Worm (Caenorhabditis elegans): ENCODE measurements around the gene egl-27.

egl-27 gene

ce11 chrII:6833781-6834339 lies 948 bp upstream of the egl-27 start:
- no peak for TF ChIP-seq W03F9.2 (tag; optimal IDR thresholded peaks at IDR 0.05)
- no peak for TF ChIP-seq dao-5 (tag; optimal IDR thresholded peaks at IDR 0.05)
- no peak for TF ChIP-seq him-1 (tag; optimal IDR thresholded peaks at IDR 0.05)

DNA sequence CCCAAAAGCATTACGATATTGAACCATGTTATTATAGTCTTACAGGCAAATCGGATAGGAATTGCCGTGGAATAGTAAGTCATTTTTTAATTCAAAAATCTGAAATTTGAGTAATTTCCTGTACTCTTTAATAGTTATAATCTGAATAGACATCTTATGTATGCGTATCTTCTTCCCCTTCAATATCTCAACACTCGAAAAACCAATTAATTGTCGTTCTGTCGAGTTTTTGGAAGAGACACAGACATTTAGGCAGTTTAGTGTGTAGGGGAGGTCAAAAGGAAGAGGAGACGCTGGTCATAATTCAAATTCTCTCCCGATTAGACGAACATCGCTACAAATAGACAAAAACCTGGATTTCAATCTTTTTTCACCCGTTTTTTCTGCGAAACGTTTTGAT lies 692 bp downstream of the egl-27 start:
- TF ChIP-seq dao-5 (tag; optimal IDR thresholded peaks at IDR 0.05) = no peak
- no peak for TF ChIP-seq W03F9.2 (tag; optimal IDR thresholded peaks at IDR 0.05)
- TF ChIP-seq him-1 (tag; optimal IDR thresholded peaks at IDR 0.05) = no peak

DNA sequence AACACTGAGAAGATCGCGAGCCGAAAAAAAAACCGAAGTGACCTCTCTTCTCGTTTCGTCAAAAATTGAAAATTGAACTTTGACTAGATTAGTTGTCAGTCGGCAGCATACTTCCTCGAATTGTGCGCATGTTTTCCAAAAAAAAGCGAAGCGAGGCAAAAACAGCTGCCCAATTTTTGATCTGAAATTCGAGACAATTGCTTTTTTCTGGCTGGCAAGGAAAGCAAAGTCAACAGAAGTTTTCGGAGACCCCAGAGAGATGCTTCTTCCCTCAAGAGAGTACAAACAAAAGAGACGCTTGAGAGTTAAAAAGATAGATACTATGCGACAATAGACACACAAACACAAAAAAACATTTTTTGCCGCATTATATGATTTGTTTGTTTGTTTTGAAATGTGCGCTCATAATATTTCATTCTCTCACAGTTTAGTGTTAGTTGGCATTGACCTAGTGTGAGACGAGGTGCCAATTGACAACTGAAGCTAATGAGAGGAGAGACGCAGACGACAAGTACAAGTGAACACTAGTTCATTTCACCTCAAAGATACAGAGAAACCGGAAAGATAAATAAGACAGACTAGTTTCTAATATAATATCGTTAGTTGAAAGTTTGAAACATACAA lies 1.3 kb downstream of the egl-27 start:
- TF ChIP-seq dao-5 (tag; optimal IDR thresholded peaks at IDR 0.05) = no peak
- no peak for TF ChIP-seq W03F9.2 (tag; optimal IDR thresholded peaks at IDR 0.05)
- TF ChIP-seq him-1 (tag; optimal IDR thresholded peaks at IDR 0.05) = no peak

DNA sequence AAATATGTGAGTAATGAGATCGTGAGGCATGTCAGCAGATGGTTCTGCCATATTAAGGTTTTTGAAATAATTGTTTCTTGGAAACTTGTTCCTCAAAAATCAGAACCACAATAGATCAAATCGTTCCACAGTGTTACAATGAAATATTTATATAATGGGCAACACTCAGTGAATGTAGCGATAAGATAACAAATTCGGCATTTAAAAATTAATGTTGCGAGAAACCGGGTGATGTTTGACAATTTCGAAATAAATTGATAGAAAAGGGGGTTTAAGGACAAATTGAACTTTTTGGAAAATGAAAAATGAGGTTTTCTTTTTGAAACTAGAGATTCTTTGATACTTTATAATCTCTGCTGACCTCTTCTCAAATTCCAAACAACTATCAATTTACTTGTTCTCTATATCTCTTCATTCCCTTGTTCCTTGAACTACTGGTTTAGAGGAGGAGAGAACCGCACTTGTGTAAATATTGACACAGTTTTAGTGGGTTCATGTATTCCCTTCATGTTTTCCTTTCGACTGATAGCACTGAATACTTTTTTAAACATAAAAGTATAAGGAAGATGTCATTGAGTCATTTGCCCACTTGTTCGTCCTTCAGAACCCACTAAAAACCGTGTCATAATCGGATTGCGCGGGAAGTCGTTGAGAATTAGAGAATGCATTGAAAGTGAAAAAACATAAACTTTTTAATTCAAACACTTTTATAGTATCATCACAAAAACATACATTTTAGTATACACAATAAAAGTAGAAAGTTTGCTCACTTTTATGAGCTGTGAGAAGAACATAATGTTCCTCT lies 2.2 kb downstream of the egl-27 start:
- TF ChIP-seq him-1 (tag; optimal IDR thresholded peaks at IDR 0.05) (no peak), dao-5 (tag; optimal IDR thresholded peaks at IDR 0.05) (no peak), W03F9.2 (tag; optimal IDR thresholded peaks at IDR 0.05) (no peak)

DNA sequence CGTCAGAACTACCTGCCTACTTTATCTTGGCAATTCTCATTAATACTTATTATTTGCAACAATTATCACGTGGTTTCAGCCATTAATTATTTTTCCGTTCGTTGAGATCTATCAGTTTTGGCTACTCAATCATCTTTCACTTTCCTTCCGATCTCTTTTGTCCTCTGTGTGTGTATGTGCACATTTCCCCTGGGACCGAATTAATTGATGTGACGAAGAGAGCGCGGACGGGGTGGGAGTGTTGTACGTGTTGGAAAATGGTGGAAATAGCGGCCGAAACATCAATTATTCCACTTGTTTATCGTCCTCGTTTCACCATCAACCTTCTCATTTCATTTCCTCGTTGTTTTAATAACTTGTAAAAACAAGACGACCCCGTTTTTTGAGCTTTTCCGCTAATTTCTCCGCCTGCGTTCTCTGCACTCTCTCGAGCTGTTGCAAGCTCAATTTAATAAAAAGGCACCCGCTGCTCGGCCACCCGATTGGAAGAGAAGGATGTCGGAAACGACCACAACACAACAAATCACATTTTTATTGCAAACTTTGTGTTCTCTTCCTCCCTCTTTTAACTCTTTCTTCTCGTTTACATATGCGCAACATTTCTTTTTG lies 3.6 kb downstream of the egl-27 start:
- TF ChIP-seq W03F9.2 (tag; optimal IDR thresholded peaks at IDR 0.05) = no peak
- peak; percentile 33 for TF ChIP-seq him-1 (tag; optimal IDR thresholded peaks at IDR 0.05)

DNA sequence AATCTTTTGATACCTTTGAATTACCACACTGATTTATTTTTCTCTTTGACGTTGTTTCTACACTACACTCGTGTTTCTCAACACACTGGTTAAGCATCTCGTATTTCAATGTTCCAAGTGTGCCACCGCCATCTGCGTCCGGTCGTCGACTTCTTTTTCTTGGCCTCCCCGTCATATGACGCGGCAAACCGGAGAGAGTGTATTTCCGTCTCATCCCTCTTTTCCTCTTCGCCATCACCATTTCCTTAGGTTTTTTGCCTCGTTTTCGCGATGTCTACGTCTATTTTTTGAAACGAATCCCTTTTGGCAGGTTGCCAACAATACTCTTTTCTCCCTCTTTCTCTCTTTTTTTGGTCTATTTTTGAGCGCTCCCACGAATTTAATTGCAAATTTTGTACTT lies 4.2 kb downstream of the egl-27 start:
- TF ChIP-seq him-1 (tag; optimal IDR thresholded peaks at IDR 0.05) = no peak
- no peak for TF ChIP-seq W03F9.2 (tag; optimal IDR thresholded peaks at IDR 0.05)
- TF ChIP-seq dao-5 (tag; optimal IDR thresholded peaks at IDR 0.05) = no peak

ce11 chrII:6840663-6841062 lies 5.9 kb downstream of the egl-27 start:
- no peak for TF ChIP-seq him-1 (tag; optimal IDR thresholded peaks at IDR 0.05)
- no peak for TF ChIP-seq dao-5 (tag; optimal IDR thresholded peaks at IDR 0.05)
- no peak for TF ChIP-seq W03F9.2 (tag; optimal IDR thresholded peaks at IDR 0.05)

- TF ChIP-seq him-1 (tag; optimal IDR thresholded peaks at IDR 0.05) = no peak
- TF ChIP-seq dao-5 (tag; optimal IDR thresholded peaks at IDR 0.05) = no peak
- TF ChIP-seq W03F9.2 (tag; optimal IDR thresholded peaks at IDR 0.05) = no peak
Observed at ce11 chrII:6841102-6841501, 6.3 kb downstream of the egl-27 start.

- no peak for TF ChIP-seq him-1 (tag; optimal IDR thresholded peaks at IDR 0.05)
- TF ChIP-seq W03F9.2 (tag; optimal IDR thresholded peaks at IDR 0.05) = no peak
- TF ChIP-seq dao-5 (tag; optimal IDR thresholded peaks at IDR 0.05) = no peak
Observed at ce11 chrII:6842009-6842408, 7.2 kb downstream of the egl-27 start.

DNA sequence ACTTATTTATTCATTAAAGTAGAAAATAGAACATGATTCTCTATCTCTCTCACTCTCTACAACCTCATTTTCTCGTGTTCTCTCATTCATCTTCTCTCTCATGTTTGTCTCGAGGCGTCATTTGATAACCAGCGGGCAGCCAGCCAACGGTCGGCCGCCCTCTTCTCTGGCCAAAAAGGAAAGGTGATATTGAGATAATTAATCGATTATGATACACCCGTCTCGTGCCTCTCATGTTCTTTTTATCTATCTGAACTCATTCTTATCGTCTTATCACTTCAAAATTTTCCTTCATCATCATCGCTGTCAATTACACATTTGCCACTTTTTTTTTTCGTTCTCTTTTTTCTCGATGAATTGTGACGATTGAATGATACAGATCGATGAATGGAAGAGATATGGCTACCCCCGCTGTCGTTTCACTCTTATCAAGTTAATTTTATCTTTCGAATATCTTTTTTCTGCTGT lies 7.9 kb downstream of the egl-27 start:
- TF ChIP-seq W03F9.2 (tag; optimal IDR thresholded peaks at IDR 0.05) = no peak
- no peak for TF ChIP-seq dao-5 (tag; optimal IDR thresholded peaks at IDR 0.05)
- TF ChIP-seq him-1 (tag; optimal IDR thresholded peaks at IDR 0.05) = no peak

ce11 chrII:6843211-6843610 lies 8.4 kb downstream of the egl-27 start:
- TF ChIP-seq dao-5 (tag; optimal IDR thresholded peaks at IDR 0.05) = no peak
- no peak for TF ChIP-seq him-1 (tag; optimal IDR thresholded peaks at IDR 0.05)
- TF ChIP-seq W03F9.2 (tag; optimal IDR thresholded peaks at IDR 0.05) = no peak

DNA sequence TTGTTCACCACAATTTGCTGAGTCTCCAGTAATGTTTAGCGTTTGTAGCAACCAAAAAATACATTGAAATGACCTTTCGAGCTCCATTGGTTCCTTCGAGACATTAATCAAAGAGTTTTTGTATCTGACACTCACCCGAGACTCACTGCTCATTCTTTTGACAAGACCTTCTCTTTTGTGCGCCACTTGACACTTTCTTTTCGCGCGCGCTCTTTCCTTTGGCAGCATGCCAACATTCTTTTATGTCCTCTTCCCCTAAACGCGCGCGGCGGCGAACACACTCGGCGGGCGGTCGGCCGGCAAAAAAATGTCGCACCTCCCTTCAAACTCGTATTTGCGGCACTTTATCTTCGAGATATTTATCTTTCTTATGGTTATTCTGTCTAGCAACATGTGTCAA lies 8.9 kb downstream of the egl-27 start:
- TF ChIP-seq W03F9.2 (tag; optimal IDR thresholded peaks at IDR 0.05) (no peak), him-1 (tag; optimal IDR thresholded peaks at IDR 0.05) (no peak), dao-5 (tag; optimal IDR thresholded peaks at IDR 0.05) (no peak)

DNA sequence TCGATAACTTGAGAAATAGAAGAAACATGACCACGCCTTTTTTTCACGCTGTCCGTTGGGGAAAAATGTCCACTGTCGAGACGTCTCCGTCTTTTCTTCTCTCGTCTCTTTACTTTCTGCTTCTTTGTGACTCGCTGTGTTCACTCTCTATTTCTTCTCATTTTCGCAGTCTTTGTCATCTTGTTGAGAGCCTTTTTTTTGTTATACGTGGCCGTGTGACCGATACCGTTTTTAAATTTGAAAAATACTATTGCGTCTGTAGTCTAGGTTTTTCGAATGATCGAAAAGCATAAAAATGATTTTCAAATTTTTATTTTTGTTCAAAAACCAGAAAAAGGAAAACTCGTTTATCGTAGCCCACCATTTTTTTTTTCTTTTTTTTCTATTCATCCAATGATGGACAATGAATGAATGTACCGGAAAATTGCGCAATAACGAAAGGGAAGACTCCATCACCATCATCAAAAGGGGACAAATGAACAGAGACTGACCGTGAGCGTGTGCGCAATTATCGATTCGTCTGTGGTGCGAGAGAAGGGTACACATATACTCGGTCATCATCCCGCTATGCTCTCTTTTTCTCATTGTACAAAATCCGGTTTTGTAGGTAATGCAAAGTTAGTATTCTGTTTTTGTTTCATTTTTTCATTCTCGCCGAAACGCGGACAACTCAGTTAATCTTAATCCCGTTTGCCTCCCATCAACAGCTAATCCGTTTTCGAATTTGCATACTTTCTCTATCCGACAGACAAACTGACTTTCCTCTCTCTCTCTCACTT lies 9.6 kb downstream of the egl-27 start:
- TF ChIP-seq dao-5 (tag; optimal IDR thresholded peaks at IDR 0.05) = no peak
